Worm (Caenorhabditis elegans) whole organism, early embryonic: ENCODE data around the gene lurp-4.

Experiments
- B0310.2 ChIP-seq: sonication (generic microtip); optimal IDR thresholded peaks from 2 replicates; lab custom pipeline; 2016; ENCODE audit warnings: mild to moderate bottlenecking, missing genetic modification characterization, missing compliant biosample characterization
- F13C5.2 ChIP-seq: sonication (generic microtip); optimal IDR thresholded peaks from 2 replicates; lab custom pipeline; 2017; ENCODE audit warnings: mild to moderate bottlenecking, missing genetic modification characterization, inconsistent platforms, missing compliant biosample characterization
- aly-1 ChIP-seq: sonication (generic microtip); optimal IDR thresholded peaks from 2 replicates; lab custom pipeline; 2016; ENCODE audit warnings: missing genetic modification characterization, missing compliant biosample characterization
- ama-1 ChIP-seq: fragments of 150-350 bp; optimal IDR thresholded peaks from 2 replicates; lab custom pipeline; 2014
- ceh-13 ChIP-seq: fragments of 200-800 bp; sonication (Bioruptor generic); optimal IDR thresholded peaks from 2 replicates; lab custom pipeline; 2018; ENCODE audit warnings: mild to moderate bottlenecking, missing genetic modification characterization, missing compliant biosample characterization
- ceh-36 ChIP-seq: sonication (generic microtip); optimal IDR thresholded peaks from 2 replicates; lab custom pipeline; 2016; ENCODE audit warnings: missing genetic modification characterization, inconsistent platforms, missing compliant biosample characterization
- ets-7 ChIP-seq: sonication (generic microtip); optimal IDR thresholded peaks from 2 replicates; lab custom pipeline; 2016; ENCODE audit warnings: missing genotype, missing genetic modification characterization, missing compliant biosample characterization
- flt-1 ChIP-seq: fragments of 200-800 bp; sonication (Bioruptor generic); IDR thresholded peaks from 2 replicates; pipeline ENCODE4 v1.3.6; 2022; ENCODE audit warnings: missing genetic modification characterization, missing compliant biosample characterization
- hmbx-1 ChIP-seq: sonication (generic microtip); optimal IDR thresholded peaks from 2 replicates; lab custom pipeline; 2016; ENCODE audit warnings: mild to moderate bottlenecking, missing genetic modification characterization, missing compliant biosample characterization
- hmg-4 ChIP-seq: fragments of 200-800 bp; sonication (Bioruptor generic); optimal IDR thresholded peaks from 2 replicates; lab custom pipeline; 2018; ENCODE audit warnings: mild to moderate bottlenecking, missing genetic modification characterization, missing compliant biosample characterization
- hnd-1 ChIP-seq: sonication (generic microtip); optimal IDR thresholded peaks from 2 replicates; lab custom pipeline; 2016; ENCODE audit warnings: missing genetic modification characterization, missing compliant biosample characterization
- pes-1 ChIP-seq: fragments of 200-800 bp; sonication (Bioruptor generic); IDR thresholded peaks from 2 replicates; pipeline ENCODE4 v1.3.6; 2022; ENCODE audit warnings: missing genetic modification reagents, missing genetic modification characterization, missing compliant biosample characterization
- scrt-1 ChIP-seq: fragments of 200-800 bp; sonication (Bioruptor generic); IDR thresholded peaks from 2 replicates; pipeline ENCODE4 v1.3.6; 2022; ENCODE audit warnings: missing genetic modification characterization, missing compliant biosample characterization
- sea-1 ChIP-seq: fragments of 200-800 bp; sonication (Bioruptor generic); conservative IDR thresholded peaks from 2 replicates; pipeline ENCODE4 v1.3.6; 2022; ENCODE audit warnings: missing genetic modification characterization, missing compliant biosample characterization
- tbx-11 ChIP-seq: fragments of 200-800 bp; sonication (Bioruptor generic); IDR thresholded peaks from 2 replicates; pipeline ENCODE4 v1.3.6; 2022; ENCODE audit warnings: missing genetic modification characterization, missing compliant biosample characterization
- tbx-37 ChIP-seq: fragments of 200-800 bp; sonication (Bioruptor generic); conservative IDR thresholded peaks from 2 replicates; pipeline ENCODE4 v1.3.6; 2022; ENCODE audit warnings: missing genetic modification reagents, missing genetic modification characterization, missing compliant biosample characterization
- tra-4 ChIP-seq: sonication (generic microtip); optimal IDR thresholded peaks from 2 replicates; lab custom pipeline; 2017; ENCODE audit warnings: missing genetic modification characterization, missing compliant biosample characterization

The lurp-4 gene

DNA sequence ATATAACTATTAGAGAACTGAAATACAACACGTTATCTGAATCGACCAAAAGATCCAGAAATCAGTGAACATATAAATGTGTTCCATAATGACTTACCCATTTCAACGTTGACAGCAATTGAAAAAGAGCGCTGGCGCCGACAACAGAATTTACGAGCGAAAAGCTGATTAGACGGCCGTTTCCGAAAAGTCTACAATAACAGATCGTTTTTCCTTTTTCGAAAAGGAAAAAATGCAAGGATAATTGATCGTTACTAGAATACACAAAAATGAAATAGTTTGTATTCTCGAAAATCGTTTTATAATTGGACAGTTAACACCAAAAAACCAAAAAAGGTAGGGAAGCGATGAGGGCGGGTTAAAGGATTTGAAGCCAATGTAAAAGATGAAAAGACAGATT lies 38.8 kb upstream of the lurp-4 start, which contains the start of gene srr-1:
Gene srr-1 (minus strand): TSS at position 101 of the 400 bp plus-strand sequence.
- TF ChIP-seq sea-1 (GFP tag; lab: Robert Waterston, UW) (no peak), flt-1 (GFP tag; lab: Robert Waterston, UW) (no peak), ets-7 (tag; lab: Kevin White, UChicago) (no peak), ceh-13 (GFP tag; lab: Kevin White, UChicago) (no peak), B0310.2 (no peak), hnd-1 (no peak), tbx-37 (GFP tag; lab: Robert Waterston, UW) (no peak), ceh-36 (tag; lab: Kevin White, UChicago) (no peak), pes-1 (GFP tag; lab: Robert Waterston, UW) (no peak), F13C5.2 (tag; lab: Kevin White, UChicago) (no peak), scrt-1 (GFP tag; lab: Robert Waterston, UW) (no peak), tra-4 (tag; lab: Kevin White, UChicago) (no peak)

DNA sequence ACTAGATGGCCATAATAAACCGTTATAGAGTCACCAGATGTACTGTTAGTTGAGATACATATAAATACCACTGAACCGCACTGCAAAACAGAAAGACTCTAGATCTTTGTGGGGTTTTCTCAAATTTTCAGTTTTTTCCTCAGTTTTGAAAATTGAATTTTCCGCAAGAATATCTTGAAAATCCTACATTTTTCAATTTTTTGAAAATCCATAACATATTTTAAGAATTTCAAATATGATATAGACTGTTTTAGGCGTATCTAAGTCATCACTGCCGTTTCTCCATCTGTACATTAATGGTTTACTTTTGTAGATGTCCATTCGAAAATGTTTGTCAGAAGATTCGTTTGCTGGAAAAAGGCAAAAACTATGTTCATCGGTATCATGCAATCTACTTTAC lies 30.6 kb upstream of the lurp-4 start, which contains the start of gene F42E8.1:
Gene F42E8.1 (plus strand): TSS at position 301 of the 400 bp plus-strand sequence.
- TF ChIP-seq ets-7 (tag; lab: Kevin White, UChicago) (no peak), hnd-1 (no peak), flt-1 (GFP tag; lab: Robert Waterston, UW) (no peak), pes-1 (GFP tag; lab: Robert Waterston, UW) (no peak), ceh-13 (GFP tag; lab: Kevin White, UChicago) (no peak), B0310.2 (no peak)

DNA sequence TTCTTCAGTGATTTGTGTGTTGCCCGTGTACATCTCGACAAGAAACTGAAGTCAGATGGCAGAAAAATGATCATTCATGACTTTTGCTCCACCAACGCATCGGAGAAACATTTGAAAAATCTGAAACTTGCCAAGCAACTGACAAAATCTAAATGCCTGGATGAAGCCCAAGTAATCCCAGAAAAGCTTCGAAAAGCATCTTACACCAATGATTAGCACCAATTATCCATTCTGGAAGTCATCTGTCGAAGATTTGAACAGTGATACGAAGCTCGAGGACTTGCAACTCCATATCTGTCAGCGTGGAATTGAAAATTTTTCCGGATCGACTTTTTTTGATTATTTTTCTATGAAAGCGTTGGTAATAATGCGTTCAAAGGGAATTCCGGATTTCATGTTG lies 29.0 kb upstream of the lurp-4 start:
- no peak for TF ChIP-seq sea-1 (GFP tag; lab: Robert Waterston, UW)
- TF ChIP-seq tbx-37 (GFP tag; lab: Robert Waterston, UW): no peak
- TF ChIP-seq B0310.2: no peak
- TF ChIP-seq hnd-1: no peak

DNA sequence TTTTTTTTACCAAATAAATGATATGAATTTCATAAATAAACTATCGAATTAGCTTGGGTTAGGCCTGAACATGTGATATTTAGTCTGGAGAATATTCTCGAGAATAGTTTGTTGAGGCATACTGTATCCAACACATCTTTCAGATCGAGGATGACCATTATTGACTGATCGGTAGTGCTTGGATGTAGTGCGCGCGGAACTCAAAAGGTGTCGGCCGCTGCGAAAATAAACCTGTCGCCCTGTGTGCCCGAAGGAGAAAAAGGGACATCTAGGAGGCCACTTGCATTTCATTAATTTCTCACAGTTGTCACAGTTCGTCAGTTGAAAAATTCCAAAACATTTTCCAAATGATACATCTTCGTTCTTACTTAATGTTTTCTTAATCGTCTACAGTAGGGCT lies 28.3 kb upstream of the lurp-4 start:
- TF ChIP-seq pes-1 (GFP tag; lab: Robert Waterston, UW) (no peak), aly-1 (no peak), F13C5.2 (tag; lab: Kevin White, UChicago) (no peak), tbx-37 (GFP tag; lab: Robert Waterston, UW) (no peak), B0310.2 (no peak), hmbx-1 (tag; lab: Kevin White, UChicago) (no peak), flt-1 (GFP tag; lab: Robert Waterston, UW) (no peak), scrt-1 (GFP tag; lab: Robert Waterston, UW) (no peak), sea-1 (GFP tag; lab: Robert Waterston, UW) (no peak), hmg-4 (GFP tag; lab: Kevin White, UChicago) (no peak), ama-1 (lab: Kevin White, UChicago) (no peak), hnd-1 (no peak)

DNA sequence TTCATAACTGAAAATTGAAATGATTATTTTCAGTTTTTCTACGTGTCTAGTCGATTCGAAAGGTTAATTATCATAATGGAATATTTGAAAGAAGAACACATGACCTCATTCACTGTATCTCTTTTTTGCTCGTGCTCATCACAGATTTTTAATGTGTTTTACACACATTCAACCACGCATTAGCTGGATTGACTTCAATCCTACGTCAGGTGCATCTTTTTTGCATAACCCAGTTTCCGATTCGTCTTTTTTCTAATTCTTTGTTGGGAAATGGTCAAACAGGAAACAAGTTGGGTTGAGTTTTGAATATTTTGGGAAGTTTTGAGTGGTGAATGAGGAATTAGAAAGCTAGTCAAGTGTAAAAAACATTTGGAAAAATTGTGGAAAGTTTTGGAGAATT lies 22.2 kb upstream of the lurp-4 start:
- TF ChIP-seq aly-1: no peak

DNA sequence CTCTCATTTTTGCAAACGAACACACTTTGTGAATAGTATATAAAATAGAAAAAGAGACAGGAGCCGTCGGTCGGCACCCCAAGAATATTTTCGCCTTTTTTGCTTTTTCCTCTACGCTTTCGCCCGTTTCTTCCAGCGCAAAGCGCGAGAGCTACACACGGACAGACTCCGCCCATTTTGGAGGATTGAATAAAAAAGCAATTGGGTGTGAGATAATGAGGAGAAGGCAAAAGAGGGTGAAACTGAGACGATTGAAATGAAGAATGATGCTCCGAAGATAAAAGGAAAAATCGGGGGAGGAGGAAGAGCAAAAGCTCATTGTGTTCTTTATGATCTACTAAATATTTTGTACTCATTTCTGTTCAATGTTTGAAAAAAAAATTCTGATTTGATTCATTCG lies 21.4 kb upstream of the lurp-4 start, which contains the start of gene C34B4.3:
Gene C34B4.3 (minus strand): TSS at position 101 of the 400 bp plus-strand sequence.
- TF ChIP-seq ets-7 (tag; lab: Kevin White, UChicago) (no peak), B0310.2 (no peak), pes-1 (GFP tag; lab: Robert Waterston, UW) (no peak), flt-1 (GFP tag; lab: Robert Waterston, UW) (no peak), scrt-1 (GFP tag; lab: Robert Waterston, UW) (no peak), tbx-11 (GFP tag; lab: Robert Waterston, UW) (no peak), sea-1 (GFP tag; lab: Robert Waterston, UW) (no peak), ceh-13 (GFP tag; lab: Kevin White, UChicago) (no peak), hmg-4 (GFP tag; lab: Kevin White, UChicago) (no peak), hnd-1 (no peak), ceh-36 (tag; lab: Kevin White, UChicago) (no peak), F13C5.2 (tag; lab: Kevin White, UChicago) (no peak)

DNA sequence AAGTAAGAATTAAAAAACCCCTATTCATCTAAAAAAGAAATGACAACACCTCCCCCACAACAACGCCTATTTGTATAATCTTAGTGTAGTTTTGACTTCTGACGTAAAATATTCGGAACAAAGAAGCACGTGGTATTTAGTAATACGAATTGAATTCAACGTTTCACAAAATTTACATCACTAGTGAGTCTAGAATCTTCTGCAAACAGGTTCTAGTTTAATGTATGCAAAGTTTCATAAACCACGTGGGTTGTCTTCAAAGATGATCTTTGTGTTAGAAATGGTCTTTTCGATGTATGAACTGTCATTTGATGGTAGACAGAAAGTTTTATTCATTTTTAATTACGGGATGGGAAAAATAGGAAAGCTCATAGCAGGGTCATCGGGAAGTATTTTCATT lies 19.3 kb upstream of the lurp-4 start:
- TF ChIP-seq aly-1 (no peak), sea-1 (GFP tag; lab: Robert Waterston, UW) (no peak)

DNA sequence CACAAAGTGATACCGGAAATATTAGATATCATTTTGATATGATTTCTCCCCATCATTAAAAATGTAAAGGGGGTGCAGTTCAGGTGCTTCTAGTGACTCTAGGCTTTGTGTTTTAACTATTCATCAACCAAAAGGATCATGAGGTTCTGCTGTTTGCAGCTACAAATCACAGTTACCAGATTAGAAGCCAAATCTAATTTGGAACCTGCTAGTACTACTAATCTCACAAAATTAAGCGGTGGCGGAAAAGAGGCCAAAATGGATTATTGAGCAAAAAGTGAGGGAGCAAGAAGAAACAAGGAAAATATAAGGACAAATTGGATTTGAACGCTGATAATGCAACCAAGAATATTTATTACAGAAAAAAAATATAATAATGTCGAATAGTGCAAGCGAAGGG lies 18.3 kb upstream of the lurp-4 start:
- TF ChIP-seq ceh-13 (GFP tag; lab: Kevin White, UChicago) (no peak), hmbx-1 (tag; lab: Kevin White, UChicago) (no peak), ets-7 (tag; lab: Kevin White, UChicago) (no peak), hnd-1 (no peak), hmg-4 (GFP tag; lab: Kevin White, UChicago) (no peak), ceh-36 (tag; lab: Kevin White, UChicago) (no peak), ama-1 (lab: Kevin White, UChicago) (no peak), F13C5.2 (tag; lab: Kevin White, UChicago) (no peak), B0310.2 (no peak), tra-4 (tag; lab: Kevin White, UChicago) (no peak), tbx-11 (GFP tag; lab: Robert Waterston, UW) (no peak), sea-1 (GFP tag; lab: Robert Waterston, UW) (no peak), aly-1 (no peak), flt-1 (GFP tag; lab: Robert Waterston, UW) (no peak), pes-1 (GFP tag; lab: Robert Waterston, UW) (no peak), tbx-37 (GFP tag; lab: Robert Waterston, UW) (no peak)
